Worm (Caenorhabditis elegans) whole organism, late embryonic: ENCODE measurements around the gene K09C4.7.

Experiments used
- T23F11.4 ChIP-seq: fragments of 200-800 bp; sonication (Bioruptor generic); optimal IDR thresholded peaks from 2 replicates; lab custom pipeline; 2018; ENCODE audit warnings: mild to moderate bottlenecking, missing genetic modification characterization, missing compliant biosample characterization
- ama-1 ChIP-seq: fragments of 150-350 bp; optimal IDR thresholded peaks from 2 replicates; lab custom pipeline; 2014
- ceh-24 ChIP-seq: sonication (generic microtip); optimal IDR thresholded peaks from 2 replicates; lab custom pipeline; 2016; ENCODE audit warnings: mild to moderate bottlenecking, missing genetic modification characterization, missing compliant biosample characterization
- ceh-30 ChIP-seq: fragments of 150-350 bp; optimal IDR thresholded peaks from 2 replicates; lab custom pipeline; 2014; ENCODE audit warnings: missing biosample characterization, missing genetic modification characterization
- fkh-6 ChIP-seq: sonication (generic microtip); optimal IDR thresholded peaks from 2 replicates; lab custom pipeline; 2016; ENCODE audit warnings: missing genetic modification characterization, missing compliant biosample characterization
- hlh-30 ChIP-seq: sonication (generic microtip); optimal IDR thresholded peaks from 2 replicates; lab custom pipeline; 2017; ENCODE audit warnings: antibody characterized with exemption, missing genetic modification characterization, missing compliant biosample characterization; ENCODE audit not compliant: insufficient read depth
- rnt-1 ChIP-seq: sonication (generic microtip); optimal IDR thresholded peaks from 2 replicates; lab custom pipeline; 2016; ENCODE audit warnings: missing genetic modification characterization, missing compliant biosample characterization
- sox-2 ChIP-seq: fragments of 200-800 bp; sonication (Bioruptor generic); IDR thresholded peaks from 2 replicates; pipeline ENCODE4 v1.3.6; 2022; ENCODE audit warnings: missing genetic modification reagents, missing genetic modification characterization, missing compliant biosample characterization
- syd-9 ChIP-seq: sonication (generic microtip); optimal IDR thresholded peaks from 2 replicates; lab custom pipeline; 2016; ENCODE audit warnings: mild to moderate bottlenecking, missing genetic modification characterization, moderate library complexity, missing compliant biosample characterization
- unc-42 ChIP-seq: sonication (generic microtip); optimal IDR thresholded peaks from 2 replicates; lab custom pipeline; 2016; ENCODE audit warnings: missing genotype, missing genetic modification characterization, missing compliant biosample characterization
- unc-86 ChIP-seq: sonication (generic microtip); optimal IDR thresholded peaks from 2 replicates; lab custom pipeline; 2016; ENCODE audit warnings: missing genetic modification characterization, missing compliant biosample characterization

DNA sequence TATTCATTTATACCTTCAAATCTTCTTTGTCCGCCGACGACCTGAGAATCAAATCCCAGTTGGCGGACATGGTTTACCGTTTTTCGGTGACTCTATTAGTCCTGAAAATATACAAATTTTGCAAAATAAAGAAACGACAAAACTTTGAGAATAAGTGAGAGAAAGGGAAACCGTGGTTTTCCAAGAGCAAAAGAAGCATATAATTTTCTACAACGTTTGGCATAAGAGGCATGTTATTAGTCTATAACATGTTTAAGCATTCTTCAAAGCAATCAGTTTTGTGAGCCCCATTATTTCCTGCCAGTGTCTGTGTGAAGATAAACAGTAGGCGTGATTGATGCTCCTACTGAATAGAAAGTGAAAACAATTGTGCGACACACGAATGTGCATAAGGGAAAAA lies 7.5 kb downstream of the K09C4.7 start, which contains the start of gene K09C4.10:
- TF ChIP-seq rnt-1 (tag; lab: Kevin White, UChicago) (no peak), ama-1 (lab: Kevin White, UChicago) (no peak), hlh-30 (tag; lab: Kevin White, UChicago) (no peak), unc-42 (tag; lab: Kevin White, UChicago) (no peak), T23F11.4 (GFP tag; lab: Kevin White, UChicago) (no peak), syd-9 (tag; lab: Kevin White, UChicago) (no peak), unc-86 (no peak), ceh-30 (no peak), sox-2 (no peak), ceh-24 (tag; lab: Kevin White, UChicago) (no peak), fkh-6 (tag; lab: Kevin White, UChicago) (no peak)
